Worm (Caenorhabditis elegans) whole organism, L3 larva: ENCODE results near the gene mesp-1.

ENCODE experiments used
- R02D3.7 ChIP-seq: fragments of 150-350 bp; optimal IDR thresholded peaks from 2 replicates; lab custom pipeline; 2014; ENCODE audit warnings: missing biosample characterization, missing genetic modification characterization
- ZK546.5 ChIP-seq: sonication (generic microtip); optimal IDR thresholded peaks from 2 replicates; lab custom pipeline; 2017; ENCODE audit warnings: missing biosample characterization, missing genetic modification characterization
- aly-2 ChIP-seq: fragments of 150-350 bp; optimal IDR thresholded peaks from 2 replicates; lab custom pipeline; 2014; ENCODE audit warnings: missing biosample characterization, missing genetic modification characterization
- ama-1 ChIP-seq: fragments of 150-350 bp; optimal IDR thresholded peaks from 2 replicates; lab custom pipeline; 2018
- ceh-16 ChIP-seq: sonication (generic microtip); optimal IDR thresholded peaks from 2 replicates; lab custom pipeline; 2017; ENCODE audit warnings: missing biosample characterization, missing genetic modification characterization
- ceh-28 ChIP-seq: fragments of 150-350 bp; optimal IDR thresholded peaks from 2 replicates; lab custom pipeline; 2014; ENCODE audit warnings: missing biosample characterization, missing genetic modification reagents, missing genetic modification characterization
- ceh-82 ChIP-seq: fragments of 150-350 bp; optimal IDR thresholded peaks from 2 replicates; lab custom pipeline; 2014; ENCODE audit warnings: missing biosample characterization, missing genetic modification characterization
- ceh-9 ChIP-seq: sonication (generic microtip); optimal IDR thresholded peaks from 2 replicates; lab custom pipeline; 2018; ENCODE audit warnings: missing biosample characterization, missing genetic modification characterization
- daf-12 ChIP-seq: fragments of 150-350 bp; optimal IDR thresholded peaks from 2 replicates; lab custom pipeline; 2014; ENCODE audit warnings: missing biosample characterization, missing genetic modification reagents, missing genetic modification characterization
- egl-27 ChIP-seq: sonication (generic microtip); optimal IDR thresholded peaks from 4 replicates; lab custom pipeline; 2017; ENCODE audit warnings: missing biosample characterization, missing genetic modification reagents, missing genetic modification characterization
- egl-5 ChIP-seq: fragments of 150-350 bp; optimal IDR thresholded peaks from 2 replicates; lab custom pipeline; 2017; ENCODE audit warnings: missing biosample characterization, missing genetic modification reagents, missing genetic modification characterization, inconsistent platforms
- elt-1 ChIP-seq: fragments of 150-350 bp; optimal IDR thresholded peaks from 2 replicates; lab custom pipeline; 2014; ENCODE audit warnings: missing biosample characterization, missing genetic modification characterization
- elt-2 ChIP-seq: sonication (generic microtip); optimal IDR thresholded peaks from 2 replicates; lab custom pipeline; 2016; ENCODE audit warnings: missing genetic modification reagents, mild to moderate bottlenecking, missing genetic modification characterization, missing compliant biosample characterization
- elt-3 ChIP-seq, 3 experiments: fragments of 150-350 bp in 1 of 3; sonication (generic microtip) in 2 of 3; optimal IDR thresholded peaks; 2 replicates in 2 of 3; 4 replicates in 1 of 3; lab custom pipeline; 2014 to 2017; ENCODE audit warnings: missing biosample characterization in 3 of 3, missing genetic modification characterization in 3 of 3
- eor-1 ChIP-seq, 2 experiments: fragments of 150-350 bp; optimal IDR thresholded peaks; 2 replicates each; lab custom pipeline; 2014 to 2018; ENCODE audit warnings: missing biosample characterization in 2 of 2, missing genetic modification characterization in 2 of 2
- fkh-10 ChIP-seq: sonication (generic microtip); optimal IDR thresholded peaks from 2 replicates; lab custom pipeline; 2017; ENCODE audit warnings: missing biosample characterization, missing genetic modification reagents, missing genetic modification characterization
- fos-1 ChIP-seq: fragments of 150-350 bp; optimal IDR thresholded peaks from 2 replicates; lab custom pipeline; 2014; ENCODE audit warnings: missing biosample characterization, missing genetic modification characterization
- hmg-11 ChIP-seq: sonication (generic microtip); optimal IDR thresholded peaks from 2 replicates; lab custom pipeline; 2016; ENCODE audit warnings: missing genetic modification characterization, missing compliant biosample characterization
- jun-1 ChIP-seq: fragments of 150-350 bp; optimal IDR thresholded peaks from 2 replicates; lab custom pipeline; 2014; ENCODE audit warnings: missing biosample characterization, missing genetic modification reagents, missing genetic modification characterization
- lin-15B ChIP-seq: fragments of 150-350 bp; optimal IDR thresholded peaks from 2 replicates; lab custom pipeline; 2014; ENCODE audit warnings: missing biosample characterization, missing genetic modification characterization
- lin-39 ChIP-seq: fragments of 150-350 bp; optimal IDR thresholded peaks from 2 replicates; lab custom pipeline; 2018; ENCODE audit warnings: missing biosample characterization, missing genetic modification reagents, missing genetic modification characterization
- mdl-1 ChIP-seq: fragments of 150-350 bp; optimal IDR thresholded peaks from 2 replicates; lab custom pipeline; 2014; ENCODE audit warnings: missing biosample characterization, missing genetic modification characterization
- mml-1 ChIP-seq: fragments of 150-350 bp; sonication (generic microtip); optimal IDR thresholded peaks from 3 replicates; lab custom pipeline; 2014; ENCODE audit warnings: missing biosample characterization, missing genetic modification characterization
- nfya-1 ChIP-seq: sonication (generic microtip); optimal IDR thresholded peaks from 2 replicates; lab custom pipeline; 2017; ENCODE audit warnings: missing genetic modification characterization, mild to moderate bottlenecking, missing compliant biosample characterization, antibody characterized with exemption, moderate library complexity; ENCODE audit not compliant: insufficient read depth
- nhr-11 ChIP-seq: fragments of 150-350 bp; optimal IDR thresholded peaks from 2 replicates; lab custom pipeline; 2014; ENCODE audit warnings: missing biosample characterization, missing genetic modification characterization
- nhr-12 ChIP-seq: fragments of 150-350 bp; optimal IDR thresholded peaks from 2 replicates; lab custom pipeline; 2014; ENCODE audit warnings: missing biosample characterization, missing genetic modification characterization
- nhr-23 ChIP-seq: fragments of 150-350 bp; optimal IDR thresholded peaks from 2 replicates; lab custom pipeline; 2014; ENCODE audit warnings: missing biosample characterization, missing genetic modification reagents, missing genetic modification characterization
- nhr-237 ChIP-seq: fragments of 150-350 bp; optimal IDR thresholded peaks from 2 replicates; lab custom pipeline; 2014; ENCODE audit warnings: missing biosample characterization, missing genetic modification characterization
- nhr-25 ChIP-seq: sonication (generic microtip); optimal IDR thresholded peaks from 2 replicates; lab custom pipeline; 2017; ENCODE audit warnings: missing biosample characterization, missing genetic modification characterization
- nhr-28 ChIP-seq: fragments of 150-350 bp; optimal IDR thresholded peaks from 2 replicates; lab custom pipeline; 2014; ENCODE audit warnings: missing biosample characterization, missing genetic modification characterization
- nhr-43 ChIP-seq: sonication (generic microtip); optimal IDR thresholded peaks from 2 replicates; lab custom pipeline; 2016; ENCODE audit warnings: mild to moderate bottlenecking, missing genetic modification characterization, missing compliant biosample characterization; ENCODE audit not compliant: poor library complexity, severe bottlenecking
- nhr-67 ChIP-seq: fragments of 150-350 bp; optimal IDR thresholded peaks from 2 replicates; lab custom pipeline; 2014; ENCODE audit warnings: missing biosample characterization, missing genetic modification characterization
- nhr-76 ChIP-seq: fragments of 150-350 bp; sonication (generic microtip); optimal IDR thresholded peaks from 5 replicates; lab custom pipeline; 2014; ENCODE audit warnings: missing biosample characterization, missing genetic modification characterization
- pha-4 ChIP-seq: fragments of 150-350 bp; optimal IDR thresholded peaks from 2 replicates; lab custom pipeline; 2014; ENCODE audit warnings: missing biosample characterization, missing genetic modification reagents, missing genetic modification characterization
- pqm-1 ChIP-seq: fragments of 150-350 bp; optimal IDR thresholded peaks from 2 replicates; lab custom pipeline; 2017; ENCODE audit warnings: missing biosample characterization, missing genetic modification characterization, inconsistent platforms
- sea-2 ChIP-seq: fragments of 150-350 bp; sonication (generic microtip); optimal IDR thresholded peaks from 4 replicates; lab custom pipeline; 2014; ENCODE audit warnings: missing biosample characterization, missing genetic modification reagents, missing genetic modification characterization
- skn-1 ChIP-seq: fragments of 150-350 bp; optimal IDR thresholded peaks from 2 replicates; lab custom pipeline; 2014; ENCODE audit warnings: missing biosample characterization, missing genetic modification characterization
- snpc-4 ChIP-seq: fragments of 150-350 bp; optimal IDR thresholded peaks from 2 replicates; lab custom pipeline; 2014; ENCODE audit warnings: missing biosample characterization, missing genetic modification characterization
- tbx-2 ChIP-seq: sonication (generic microtip); optimal IDR thresholded peaks from 2 replicates; lab custom pipeline; 2016; ENCODE audit warnings: mild to moderate bottlenecking, missing genetic modification characterization, missing compliant biosample characterization
- unc-39 ChIP-seq: sonication (generic microtip); optimal IDR thresholded peaks from 4 replicates; lab custom pipeline; 2017; ENCODE audit warnings: missing biosample characterization, missing genetic modification characterization
- unc-62 ChIP-seq: fragments of 150-350 bp; sonication (generic microtip); optimal IDR thresholded peaks from 4 replicates; lab custom pipeline; 2014; ENCODE audit warnings: missing biosample characterization, missing genetic modification reagents, missing genetic modification characterization
- zag-1 ChIP-seq: fragments of 150-350 bp; optimal IDR thresholded peaks from 2 replicates; lab custom pipeline; 2014; ENCODE audit warnings: missing biosample characterization, missing genetic modification characterization
- ztf-11 ChIP-seq: fragments of 150-350 bp; optimal IDR thresholded peaks from 2 replicates; lab custom pipeline; 2014; ENCODE audit warnings: missing biosample characterization, missing genetic modification characterization
- ztf-4 ChIP-seq: fragments of 150-350 bp; optimal IDR thresholded peaks from 2 replicates; lab custom pipeline; 2014; ENCODE audit warnings: missing biosample characterization, missing genetic modification characterization

The mesp-1 gene

ce11 chrIV:8523981-8524380 is 24.9 kb downstream of the mesp-1 start:
- TF ChIP-seq ZK546.5 (tag; lab: Kevin White, UChicago) (no peak), elt-3 (tag; optimal IDR thresholded peaks at IDR 0.05; lab: Kevin White, UChicago) (no peak), nhr-43 (no peak), pqm-1 (tag; lab: Kevin White, UChicago) (no peak), aly-2 (no peak), fkh-10 (GFP tag; lab: Kevin White, UChicago) (no peak), elt-1 (tag; lab: Kevin White, UChicago) (no peak), egl-27 (tag; lab: Kevin White, UChicago) (no peak), nhr-11 (tag; lab: Kevin White, UChicago) (no peak), pha-4 (tag; lab: Kevin White, UChicago) (no peak), ceh-82 (tag; lab: Kevin White, UChicago) (no peak), nhr-12 (tag; lab: Kevin White, UChicago) (no peak)
- TF ChIP-seq, all 47 proteins: peak for 0

ce11 chrIV:8526050-8526449 is 26.9 kb downstream of the mesp-1 start:
- peak; percentile 31 for TF ChIP-seq elt-2 (tag; lab: Kevin White, UChicago)
- peak; percentile 18 for TF ChIP-seq mml-1 (tag; lab: Kevin White, UChicago)
- peak; percentile 41 for TF ChIP-seq R02D3.7 (tag; lab: Kevin White, UChicago)
- peak; percentile 43 for TF ChIP-seq ceh-28
- peak; percentile 45 for TF ChIP-seq tbx-2 (tag; lab: Kevin White, UChicago)
- TF ChIP-seq aly-2, result no peak
- no peak for TF ChIP-seq elt-3 (tag; optimal IDR thresholded peaks at IDR 0.05; lab: Kevin White, UChicago)
- peak; percentile 87 for TF ChIP-seq nhr-23 (tag; lab: Kevin White, UChicago)
- no peak for TF ChIP-seq ZK546.5 (tag; lab: Kevin White, UChicago)
- TF ChIP-seq nfya-1 (tag; lab: Kevin White, UChicago), result peak; percentile 56
- TF ChIP-seq nhr-25 (tag; lab: Kevin White, UChicago), result peak; percentile 47
- peak; percentile 81 for TF ChIP-seq nhr-11 (tag; lab: Kevin White, UChicago)
- TF ChIP-seq ztf-4, result no peak
- peak; percentile 95 for TF ChIP-seq nhr-43
- TF ChIP-seq pqm-1 (tag; lab: Kevin White, UChicago), result peak; percentile 0
- peak; percentile 36 for TF ChIP-seq unc-62 (GFP tag; lab: Kevin White, UChicago)
- peak; percentile 3 for TF ChIP-seq egl-27 (tag; lab: Kevin White, UChicago)

- TF ChIP-seq fkh-10 (GFP tag; lab: Kevin White, UChicago) (no peak), zag-1 (tag; lab: Kevin White, UChicago) (no peak), pha-4 (tag; lab: Kevin White, UChicago) (peak; percentile 17), nhr-28 (no peak), nhr-23 (tag; lab: Kevin White, UChicago) (no peak)
Measured at ce11 chrIV:8526579-8526978, 27.5 kb downstream of the mesp-1 start.

- TF ChIP-seq lin-39 (tag; lab: Kevin White, UChicago) (no peak), pha-4 (tag; lab: Kevin White, UChicago) (peak; percentile 68), ceh-82 (tag; lab: Kevin White, UChicago) (no peak), skn-1 (tag; lab: Kevin White, UChicago) (no peak), nfya-1 (tag; lab: Kevin White, UChicago) (peak; percentile 70), mdl-1 (peak; percentile 86), snpc-4 (no peak), unc-62 (GFP tag; lab: Kevin White, UChicago) (peak; percentile 79), nhr-76 (tag; lab: Kevin White, UChicago) (peak; percentile 23), unc-39 (no peak), jun-1 (tag; lab: Kevin White, UChicago) (peak; percentile 95), ceh-16 (no peak), ama-1 (lab: Kevin White, UChicago) (peak; percentile 74), egl-27 (tag; lab: Kevin White, UChicago) (peak; percentile 81), lin-15B (tag; lab: Kevin White, UChicago) (no peak), tbx-2 (tag; lab: Kevin White, UChicago) (peak; percentile 78), nhr-23 (tag; lab: Kevin White, UChicago) (peak; percentile 83), eor-1 (tag; optimal IDR thresholded peaks at IDR 0.05; lab: Kevin White, UChicago) (no peak), ceh-9 (tag; lab: Kevin White, UChicago) (no peak), ztf-4 (peak; percentile 19), nhr-237 (tag; lab: Kevin White, UChicago) (no peak), nhr-11 (tag; lab: Kevin White, UChicago) (peak; percentile 89), nhr-25 (tag; lab: Kevin White, UChicago) (peak; percentile 87), sea-2 (GFP tag; lab: Kevin White, UChicago) (no peak), daf-12 (peak; percentile 8), hmg-11 (tag; lab: Kevin White, UChicago) (no peak), nhr-67 (no peak), nhr-28 (peak; percentile 33), elt-3 (tag; optimal IDR thresholded peaks at IDR 0.05; lab: Kevin White, UChicago) (peak; percentile 25 to 95 (median 30)), ztf-11 (tag; lab: Kevin White, UChicago) (no peak), aly-2 (no peak), fkh-10 (GFP tag; lab: Kevin White, UChicago) (no peak), nhr-12 (tag; lab: Kevin White, UChicago) (no peak), egl-5 (tag; lab: Kevin White, UChicago) (peak; percentile 53), fos-1 (tag; lab: Kevin White, UChicago) (peak; percentile 59), zag-1 (tag; lab: Kevin White, UChicago) (no peak), mml-1 (tag; lab: Kevin White, UChicago) (peak; percentile 48)
Measured at ce11 chrIV:8527598-8528012, 28.5 kb downstream of the mesp-1 start.
